Fruit fly (Drosophila melanogaster): ENCODE measurements around the gene KrT95D.

The KrT95D gene

dm6 chr3R:24057188-24057587, 25.6 kb upstream of the KrT95D start, which contains the start of gene Hsp68 (continued):
- TF ChIP-seq CG10543 (GFP tag; optimal IDR thresholded peaks at IDR 0.05) (peak; percentile 34), hbn (GFP tag; IDR thresholded peaks at IDR 0.05; ENCODE audit: partially characterized antibody) (peak; percentile 25; the same call in 1 of the 2 replicates), seq (GFP tag; IDR thresholded peaks at IDR 0.05) (peak; percentile 10; the same call in 1 of the 2 replicates), CG8924 (tag; optimal IDR thresholded peaks at IDR 0.05) (peak; percentile 34), cad (GFP tag; optimal IDR thresholded peaks at IDR 0.05) (peak; percentile 52), CG7745 (tag; optimal IDR thresholded peaks at IDR 0.05) (peak; percentile 42), cg (GFP tag; optimal IDR thresholded peaks at IDR 0.05) (peak; percentile 10), CG14710 (tag; optimal IDR thresholded peaks at IDR 0.05) (peak; percentile 11), fd3F (GFP tag; optimal IDR thresholded peaks at IDR 0.05) (no peak), CG6854 (GFP tag; optimal IDR thresholded peaks at IDR 0.05) (no peak), nerfin-1 (tag; optimal IDR thresholded peaks at IDR 0.05) (peak; percentile 58), Eip74EF (GFP tag; optimal IDR thresholded peaks at IDR 0.05) (no peak), B-H2 (GFP tag; optimal IDR thresholded peaks at IDR 0.05) (peak; percentile 1), Mrtf (GFP tag; IDR thresholded peaks at IDR 0.05) (no peak), stwl (tag; optimal IDR thresholded peaks at IDR 0.05) (peak; percentile 54), Xbp1 (GFP tag; optimal IDR thresholded peaks at IDR 0.05) (no peak), CG13424 (tag; optimal IDR thresholded peaks at IDR 0.05) (no peak), crp (GFP tag; optimal IDR thresholded peaks at IDR 0.05) (no peak), CG10274 (GFP tag; optimal IDR thresholded peaks at IDR 0.05) (no peak), CG8765 (GFP tag; IDR thresholded peaks at IDR 0.05) (no peak), CG1529 (GFP tag; optimal IDR thresholded peaks at IDR 0.05) (peak; percentile 0), CG8290 (GFP tag; optimal IDR thresholded peaks at IDR 0.05) (no peak), CG8290 (tag; optimal IDR thresholded peaks at IDR 0.05) (peak; percentile 37 to 58), sens (GFP tag) (peak; percentile 79), CG12155 (GFP tag; optimal IDR thresholded peaks at IDR 0.05) (no peak), Doc3 (GFP tag; IDR thresholded peaks at IDR 0.05; ENCODE audit: partially characterized antibody) (no peak), CG1792 (GFP tag; optimal IDR thresholded peaks at IDR 0.05) (no peak), TFAM (GFP tag; optimal IDR thresholded peaks at IDR 0.05) (no peak), CG8944 (GFP tag; optimal IDR thresholded peaks at IDR 0.05) (no peak), kah (GFP tag; optimal IDR thresholded peaks at IDR 0.05) (no peak), CG1603 (tag; optimal IDR thresholded peaks at IDR 0.05) (peak; percentile 12), so (GFP tag; IDR thresholded peaks at IDR 0.05) (no peak), slp2 (GFP tag; optimal IDR thresholded peaks at IDR 0.05) (no peak), Oaz (GFP tag; IDR thresholded peaks at IDR 0.05) (no peak), Hr51 (GFP tag; optimal IDR thresholded peaks at IDR 0.05) (no peak), Tbp (GFP tag; optimal IDR thresholded peaks at IDR 0.05) (peak; percentile 93), tll (GFP tag; optimal IDR thresholded peaks at IDR 0.05) (peak in 1 of 2 experiments; percentile 27), CG6765 (GFP tag; optimal IDR thresholded peaks at IDR 0.05) (peak; percentile 34), dm (GFP tag; optimal IDR thresholded peaks at IDR 0.05) (no peak), tna (GFP tag; IDR thresholded peaks at IDR 0.05; ENCODE audit: partially characterized antibody) (no peak), Hr78 (GFP tag; optimal IDR thresholded peaks at IDR 0.05) (peak in 1 of 2 experiments; percentile 78), CG10462 (GFP tag; optimal IDR thresholded peaks at IDR 0.05) (no peak), CG31365 (tag; optimal IDR thresholded peaks at IDR 0.05) (peak; percentile 29), CG16863 (GFP tag; optimal IDR thresholded peaks at IDR 0.05) (no peak), amos (GFP tag; IDR thresholded peaks at IDR 0.05; ENCODE audit: partially characterized antibody) (peak; percentile 38; the same call in 1 of the 2 replicates), CG11695 (GFP tag; IDR thresholded peaks at IDR 0.05) (0 out of 3 replicates have a peak, but pooled peaks have one; percentile 11), bcd (GFP tag; optimal IDR thresholded peaks at IDR 0.05) (no peak), CG16813 (GFP tag; IDR thresholded peaks at IDR 0.05; ENCODE audit: partially characterized antibody) (0 out of 3 replicates have a peak, but pooled peaks have one; percentile 12), sug (tag; optimal IDR thresholded peaks at IDR 0.05) (peak; percentile 22), disco-r (GFP tag; optimal IDR thresholded peaks at IDR 0.05) (no peak)

All from whole organism, embryonic.